Fruit fly (Drosophila melanogaster): ENCODE data around the gene CG33995.

The CG33995 gene

DNA sequence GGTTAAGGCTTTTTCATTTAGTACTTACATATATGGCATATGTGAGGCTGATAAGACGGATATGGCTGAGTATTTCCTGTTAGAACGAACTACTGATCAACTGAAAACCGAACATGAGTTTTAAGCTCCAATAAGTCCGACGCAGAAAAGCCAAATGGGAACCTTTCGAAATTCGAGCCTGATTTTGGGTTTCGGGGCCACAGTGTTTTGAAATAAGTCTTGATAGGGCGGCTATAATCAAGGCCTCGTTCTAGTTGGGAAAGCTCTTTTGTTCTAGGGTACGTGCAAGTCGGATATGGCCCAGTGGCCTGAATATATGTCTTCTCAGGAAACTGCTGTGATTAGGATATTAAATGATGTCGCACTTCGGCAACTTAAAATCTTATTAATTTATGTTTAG lies 15.0 kb upstream of the CG33995 start, which contains the start of gene vkg:
Gene vkg (minus strand): TSS at position 101 of the 400 bp plus-strand sequence.
- TF ChIP-seq sage (GFP tag; optimal IDR thresholded peaks at IDR 0.05), result no peak
- no peak for TF ChIP-seq pan (optimal IDR thresholded peaks at IDR 0.05)
- no peak for TF ChIP-seq Hr83 (GFP tag; optimal IDR thresholded peaks at IDR 0.05; ENCODE audit: poor library complexity, severe bottlenecking)
- TF ChIP-seq Sp1 (GFP tag; optimal IDR thresholded peaks at IDR 0.05), result no peak
- no peak for TF ChIP-seq rgr (GFP tag; optimal IDR thresholded peaks at IDR 0.05)
- TF ChIP-seq Abd-B (GFP tag; optimal IDR thresholded peaks at IDR 0.05), result no peak
- no peak for TF ChIP-seq jim (GFP tag; optimal IDR thresholded peaks at IDR 0.05)
- TF ChIP-seq OdsH (GFP tag; optimal IDR thresholded peaks at IDR 0.05), result no peak
- TF ChIP-seq br (GFP tag; optimal IDR thresholded peaks at IDR 0.05), result no peak
- no peak for TF ChIP-seq lola (GFP tag; optimal IDR thresholded peaks at IDR 0.05)
- TF ChIP-seq CrebA (GFP tag; optimal IDR thresholded peaks at IDR 0.05; ENCODE audit: borderline replicate concordance), result no peak
- TF ChIP-seq Dif (GFP tag; optimal IDR thresholded peaks at IDR 0.05; ENCODE audit: partially characterized antibody), result no peak
- TF ChIP-seq fru (GFP tag; optimal IDR thresholded peaks at IDR 0.05), result no peak
- no peak for TF ChIP-seq Vsx2 (GFP tag; optimal IDR thresholded peaks at IDR 0.05; ENCODE audit: partially characterized antibody)
- no peak for TF ChIP-seq foxo (GFP tag; optimal IDR thresholded peaks at IDR 0.05)
- no peak for TF ChIP-seq Mio (GFP tag; optimal IDR thresholded peaks at IDR 0.05)

DNA sequence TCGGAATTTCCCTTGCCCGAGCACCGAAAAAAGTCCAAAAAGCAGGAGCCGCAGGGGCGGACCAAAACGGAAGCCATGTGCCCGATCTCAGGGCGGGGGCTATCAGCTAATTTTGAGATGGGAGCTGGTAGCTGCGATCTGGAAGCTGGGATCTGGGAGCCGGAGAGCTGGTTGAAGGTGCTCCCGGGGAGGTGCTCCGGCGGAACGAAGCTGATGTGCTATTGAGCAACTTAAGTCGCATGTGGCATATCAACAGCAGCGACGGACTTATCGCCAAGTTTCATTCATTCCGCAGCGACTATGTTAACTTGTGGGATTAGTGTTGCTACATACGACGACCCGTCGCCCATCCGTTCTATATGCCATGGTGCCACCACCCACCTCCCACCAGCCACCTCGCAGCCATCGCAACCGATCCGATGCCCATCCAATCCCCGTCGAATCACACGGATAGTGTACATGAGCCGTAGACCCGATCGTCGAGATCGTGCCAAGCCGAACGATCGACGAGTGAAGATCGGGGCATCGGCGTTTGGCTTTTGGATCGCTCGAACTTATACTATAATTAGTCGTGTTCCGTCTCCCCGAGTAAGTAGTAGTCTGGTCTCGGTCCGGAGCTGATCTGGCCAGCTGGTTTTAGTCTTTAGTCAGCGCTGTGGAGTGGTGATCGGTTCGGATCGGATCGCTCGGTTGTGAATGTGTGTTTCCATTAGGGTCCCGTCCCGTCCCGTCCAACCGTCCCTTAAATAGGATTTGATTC lies 13.8 kb upstream of the CG33995 start, which contains the start of gene Col4a1:
Gene Col4a1 (plus strand): TSS at position 561 of the 760 bp plus-strand sequence.
- TF ChIP-seq HLH106 (tag; optimal IDR thresholded peaks at IDR 0.05) (no peak), Rel (GFP tag; optimal IDR thresholded peaks at IDR 0.05) (no peak), Rel (tag; optimal IDR thresholded peaks at IDR 0.05) (peak; percentile 2), CrebA (GFP tag; optimal IDR thresholded peaks at IDR 0.05; ENCODE audit: borderline replicate concordance) (no peak)

- TF ChIP-seq Hr83 (GFP tag; optimal IDR thresholded peaks at IDR 0.05; ENCODE audit: poor library complexity, severe bottlenecking), result no peak
- no peak for TF ChIP-seq Myc (optimal IDR thresholded peaks at IDR 0.05)
- TF ChIP-seq CG9705 (GFP tag; optimal IDR thresholded peaks at IDR 0.05), result no peak
- no peak for TF ChIP-seq Abd-B (GFP tag; optimal IDR thresholded peaks at IDR 0.05)
- no peak for TF ChIP-seq Mio (GFP tag; optimal IDR thresholded peaks at IDR 0.05)
- no peak for TF ChIP-seq dl (GFP tag; optimal IDR thresholded peaks at IDR 0.05; ENCODE audit: insufficient read depth in 1 of 2, partially characterized antibody in 2 of 2)
- no peak for TF ChIP-seq CrebA (GFP tag; optimal IDR thresholded peaks at IDR 0.05; ENCODE audit: borderline replicate concordance)
- TF ChIP-seq brk (GFP tag; optimal IDR thresholded peaks at IDR 0.05), result no peak
Measured at dm6 chr2L:5029809-5030108, 13.3 kb upstream of the CG33995 start.

DNA sequence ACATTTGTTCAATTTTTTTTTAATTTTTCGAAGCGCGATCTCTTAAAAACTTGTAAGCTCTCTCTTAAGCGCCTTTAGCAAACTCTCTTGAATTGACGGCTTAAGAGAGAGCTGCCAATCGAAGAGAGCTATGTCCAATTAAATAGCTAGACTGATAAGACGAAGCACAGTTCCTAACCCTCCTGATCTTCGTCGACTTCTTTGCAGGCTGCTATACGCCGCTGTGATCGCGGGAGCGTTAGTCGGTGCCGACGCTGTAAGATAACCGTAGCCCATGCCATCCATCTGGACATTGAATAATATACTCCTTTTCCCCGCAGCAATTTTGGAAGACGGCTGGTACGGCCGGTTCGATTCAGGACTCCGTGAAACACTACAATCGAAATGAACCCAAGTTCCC lies 12.5 kb upstream of the CG33995 start:
- TF ChIP-seq Myc (optimal IDR thresholded peaks at IDR 0.05) (no peak), HLH106 (tag; optimal IDR thresholded peaks at IDR 0.05) (no peak), dmrt93B (GFP tag; optimal IDR thresholded peaks at IDR 0.05) (no peak), dsf (GFP tag; optimal IDR thresholded peaks at IDR 0.05; ENCODE audit: borderline replicate concordance) (no peak), rgr (GFP tag; optimal IDR thresholded peaks at IDR 0.05) (no peak), psq (GFP tag; optimal IDR thresholded peaks at IDR 0.05) (no peak)

DNA sequence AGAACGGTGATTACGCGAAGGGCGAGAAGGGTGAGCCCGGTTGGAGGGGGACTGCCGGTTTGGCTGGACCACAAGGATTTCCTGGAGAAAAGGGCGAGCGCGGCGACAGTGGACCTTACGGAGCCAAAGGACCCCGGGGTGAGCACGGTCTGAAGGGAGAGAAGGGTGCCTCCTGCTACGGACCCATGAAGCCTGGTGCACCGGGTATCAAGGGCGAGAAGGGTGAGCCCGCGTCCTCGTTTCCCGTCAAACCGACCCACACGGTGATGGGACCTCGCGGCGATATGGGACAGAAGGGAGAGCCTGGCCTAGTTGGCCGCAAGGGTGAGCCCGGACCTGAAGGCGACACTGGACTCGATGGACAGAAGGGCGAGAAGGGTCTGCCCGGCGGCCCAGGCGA lies 11.7 kb upstream of the CG33995 start:
- TF ChIP-seq CrebA (GFP tag; optimal IDR thresholded peaks at IDR 0.05; ENCODE audit: borderline replicate concordance), result no peak

- TF ChIP-seq Dfd (GFP tag; optimal IDR thresholded peaks at IDR 0.05), result peak; percentile 96
- TF ChIP-seq N (GFP tag; optimal IDR thresholded peaks at IDR 0.05), result no peak
- TF ChIP-seq OdsH (GFP tag; optimal IDR thresholded peaks at IDR 0.05), result no peak
- no peak for TF ChIP-seq Abd-B (GFP tag; optimal IDR thresholded peaks at IDR 0.05)
Measured at dm6 chr2L:5031886-5032285, 11.2 kb upstream of the CG33995 start.
